Worm (Caenorhabditis elegans): ENCODE measurements around the gene pqn-54.

- TF ChIP-seq ztf-11 (tag; optimal IDR thresholded peaks at IDR 0.05) (no peak), nhr-28 (tag; optimal IDR thresholded peaks at IDR 0.05) (no peak), nhr-23 (tag; optimal IDR thresholded peaks at IDR 0.05) (no peak), eor-1 (tag; optimal IDR thresholded peaks at IDR 0.05) (no peak)
Observed at ce11 chrV:1454762-1455161, 10.0 kb upstream of the pqn-54 start, which contains the start of gene chil-14.

Data from whole organism, L3 larva.